Worm (Caenorhabditis elegans): ENCODE measurements around the gene marg-1.

DNA sequence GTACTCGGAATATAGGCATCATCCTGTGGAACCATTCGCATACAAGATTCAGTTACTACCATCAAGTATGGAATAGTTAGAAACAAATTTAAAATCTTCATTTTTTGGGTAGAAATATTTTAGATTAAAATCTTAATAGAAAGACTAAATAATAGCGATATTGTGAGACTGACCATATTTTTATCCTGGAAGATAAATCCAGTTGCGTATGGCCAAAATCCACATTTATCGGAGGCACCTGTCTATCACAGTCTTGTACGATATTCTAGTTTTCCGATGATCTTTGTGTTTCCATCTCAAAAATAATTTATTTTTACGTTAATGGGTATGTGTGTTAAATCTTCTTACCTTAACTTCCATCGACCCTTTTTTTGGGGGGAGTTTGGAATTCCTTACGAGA, 16.6 kb downstream of the marg-1 start, which contains the start of gene F47B7.3:
- no peak for TF ChIP-seq nhr-76 (tag; optimal IDR thresholded peaks at IDR 0.05)
- TF ChIP-seq zip-2 (tag; optimal IDR thresholded peaks at IDR 0.05): no peak
- TF ChIP-seq dpl-1 (GFP tag; optimal IDR thresholded peaks at IDR 0.05): no peak
- no peak for TF ChIP-seq mxl-2 (GFP tag; conservative IDR thresholded peaks at IDR 0.05)
- TF ChIP-seq zag-1 (tag; optimal IDR thresholded peaks at IDR 0.05): no peak
- no peak for TF ChIP-seq ama-1 (optimal IDR thresholded peaks at IDR 0.05)
- TF ChIP-seq hif-1 (tag; optimal IDR thresholded peaks at IDR 0.05): no peak
- no peak for TF ChIP-seq lin-39 (tag; optimal IDR thresholded peaks at IDR 0.05)
- no peak for TF ChIP-seq egl-27 (tag; optimal IDR thresholded peaks at IDR 0.05)
